Worm (Caenorhabditis elegans): ENCODE measurements around the gene C32D5.11.

ce11 chrII:6370110-6370509, 14.9 kb upstream of the C32D5.11 start:
- peak; percentile 27 for TF ChIP-seq ceh-36 (tag; optimal IDR thresholded peaks at IDR 0.05)
- TF ChIP-seq aly-1 (tag; optimal IDR thresholded peaks at IDR 0.05), result no peak
- no peak for TF ChIP-seq tra-4 (tag; optimal IDR thresholded peaks at IDR 0.05)
- no peak for TF ChIP-seq F13C5.2 (tag; optimal IDR thresholded peaks at IDR 0.05)
- TF ChIP-seq ama-1 (optimal IDR thresholded peaks at IDR 0.05), result no peak
- no peak for TF ChIP-seq sea-1 (GFP tag; conservative IDR thresholded peaks at IDR 0.05)
- TF ChIP-seq ets-7 (tag; optimal IDR thresholded peaks at IDR 0.05), result no peak
- no peak for TF ChIP-seq pes-1 (GFP tag; IDR thresholded peaks at IDR 0.05)
- TF ChIP-seq hmbx-1 (tag; optimal IDR thresholded peaks at IDR 0.05), result no peak
- TF ChIP-seq B0310.2 (tag; optimal IDR thresholded peaks at IDR 0.05), result no peak
